Fruit fly (Drosophila melanogaster) whole organism: ENCODE measurements around the gene CG14974.

Experiments used
- CG8478 ChIP-seq: fragments of >200 bp; optimal IDR thresholded peaks from 2 replicates; lab custom pipeline; 2018; ENCODE audit warnings: inconsistent platforms
- Dll ChIP-seq: fragments of >200 bp; optimal IDR thresholded peaks from 2 replicates; lab custom pipeline; 2017
- EcR ChIP-seq, 2 experiments: fragments of >200 bp; optimal IDR thresholded peaks; 2 replicates each; lab custom pipeline; 2017; ENCODE audit warnings: missing biosample characterization in 2 of 2, missing genetic modification characterization in 2 of 2, missing genetic modification reagents in 2 of 2
- pan ChIP-seq: fragments of >200 bp; optimal IDR thresholded peaks from 2 replicates; lab custom pipeline; 2017
- psq ChIP-seq: fragments of >200 bp; optimal IDR thresholded peaks from 2 replicates; lab custom pipeline; 2017
- usp ChIP-seq: fragments of >200 bp; optimal IDR thresholded peaks from 2 replicates; lab custom pipeline; 2017; ENCODE audit warnings: missing biosample characterization, missing genetic modification characterization, mixed read lengths

Gene CG14974

DNA sequence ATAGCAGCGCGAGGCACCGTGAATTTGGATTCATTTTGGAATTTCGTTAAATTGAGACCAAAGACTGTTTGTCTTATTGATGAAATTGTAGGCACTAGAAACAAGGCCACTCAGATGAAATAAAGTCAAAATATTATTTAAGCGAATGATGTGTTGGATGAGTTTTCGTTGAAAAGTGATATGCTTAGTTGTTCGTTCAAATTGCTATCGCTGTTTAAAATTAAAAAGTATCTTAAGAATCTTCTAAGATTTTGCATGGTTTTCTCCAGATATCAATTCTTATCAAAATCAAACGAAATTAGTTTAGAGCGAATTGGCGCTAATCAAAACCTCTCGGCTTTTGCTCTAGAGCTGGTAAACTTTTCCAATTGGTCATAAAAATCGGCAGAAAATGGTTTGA, at the start of gene CG14974:
Gene CG14974, minus strand, starts transcription at position 101 of the 400 bp plus-strand sequence.
- TF ChIP-seq EcR (GFP tag; optimal IDR thresholded peaks at IDR 0.05; lab: Kevin White, UChicago) (no peak), usp (no peak), psq (lab: Kevin White, UChicago) (no peak), Dll (lab: Kevin White, UChicago) (no peak), pan (lab: Kevin White, UChicago) (no peak), CG8478 (no peak)

DNA sequence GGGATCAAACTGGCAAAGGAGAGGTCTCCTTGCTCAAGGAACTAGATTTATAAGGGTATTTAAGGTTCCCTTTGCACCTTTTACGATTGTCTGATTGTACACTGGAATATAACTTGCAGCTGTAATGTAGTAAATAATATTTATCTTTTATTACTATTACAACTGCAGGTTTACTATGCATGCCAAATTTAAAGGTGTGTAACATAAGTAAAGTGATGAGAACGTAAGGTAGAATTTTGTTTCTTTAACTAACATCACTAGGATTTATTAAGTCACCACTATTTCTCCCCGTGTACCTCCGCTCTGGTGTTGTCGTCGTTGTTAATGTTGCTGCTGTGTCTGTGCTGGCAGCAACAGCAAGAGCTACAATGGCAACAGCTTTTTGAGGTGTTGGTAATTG, 46.8 kb upstream of the CG14974 start:
- TF ChIP-seq psq (lab: Kevin White, UChicago) (no peak), usp (no peak), CG8478 (no peak)

DNA sequence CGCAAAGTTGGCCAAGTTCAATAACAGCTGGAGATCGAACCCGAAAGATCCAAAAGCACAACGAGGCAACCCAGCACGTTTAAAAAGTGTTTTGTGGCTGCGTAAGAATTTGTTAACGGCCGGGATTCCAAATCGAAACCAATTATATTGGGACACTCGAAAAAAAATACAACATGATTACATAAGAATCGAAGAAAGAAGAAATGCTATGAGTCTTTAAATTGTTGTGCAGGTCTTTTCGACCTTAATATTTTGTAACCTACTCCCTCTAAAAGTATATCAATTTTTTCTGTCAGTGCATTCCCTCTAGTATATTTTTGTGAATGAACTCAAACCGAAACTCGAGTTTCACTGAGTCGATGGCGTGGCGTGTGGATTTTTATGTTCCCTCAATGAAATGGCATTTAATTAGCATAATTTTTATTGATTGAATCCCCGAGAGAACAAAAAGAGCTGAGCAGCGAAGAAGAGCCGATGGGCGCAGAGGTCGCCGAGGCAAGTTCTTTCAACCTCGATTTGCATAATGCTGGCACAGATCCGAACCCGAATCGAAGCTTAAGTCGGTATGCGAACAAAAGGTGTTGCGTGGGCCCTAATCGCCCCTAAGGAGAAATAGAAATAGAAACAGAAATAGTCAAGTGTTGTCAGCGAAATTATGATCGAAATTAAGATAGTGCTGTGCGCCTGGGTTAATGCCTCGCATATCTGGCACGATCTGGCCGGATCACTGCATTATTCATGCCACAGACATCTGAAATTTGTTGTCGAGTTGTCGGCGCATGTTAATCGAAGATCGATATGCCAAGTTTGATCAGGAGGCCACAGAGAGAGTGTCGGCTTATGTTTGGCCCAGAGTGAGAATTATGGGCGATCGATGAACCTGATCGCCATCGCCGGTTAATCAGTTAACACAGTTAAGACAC, 44.7 kb upstream of the CG14974 start:
- TF ChIP-seq pan (lab: Kevin White, UChicago): no peak
- TF ChIP-seq EcR (GFP tag; optimal IDR thresholded peaks at IDR 0.05; lab: Kevin White, UChicago): no peak
- TF ChIP-seq usp: no peak
- no peak for TF ChIP-seq Dll (lab: Kevin White, UChicago)
- TF ChIP-seq CG8478: no peak

DNA sequence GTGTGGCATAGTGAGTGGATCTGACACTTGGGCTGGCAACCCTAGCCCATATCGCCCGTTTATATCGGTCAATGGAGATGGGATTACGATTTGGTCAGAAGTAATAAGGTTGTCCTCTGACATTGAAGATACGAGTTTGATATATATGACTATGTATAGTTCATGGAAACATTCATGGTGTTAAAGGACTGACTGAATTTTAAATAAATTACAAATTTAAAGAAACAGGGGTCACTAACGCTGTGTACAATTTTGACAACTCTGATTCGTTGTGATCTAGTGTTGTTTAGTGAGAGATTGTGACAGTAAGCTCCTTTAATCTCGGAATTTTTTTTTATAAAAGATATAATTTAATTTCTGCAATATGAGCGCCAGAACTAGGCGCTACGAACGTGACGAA, 37.9 kb upstream of the CG14974 start, which contains the start of gene CG43098:
Gene CG43098, plus strand, starts transcription at position 301 of the 400 bp plus-strand sequence.
- TF ChIP-seq EcR (GFP tag; optimal IDR thresholded peaks at IDR 0.05; lab: Kevin White, UChicago) (no peak), usp (no peak), pan (lab: Kevin White, UChicago) (no peak), psq (lab: Kevin White, UChicago) (no peak)

DNA sequence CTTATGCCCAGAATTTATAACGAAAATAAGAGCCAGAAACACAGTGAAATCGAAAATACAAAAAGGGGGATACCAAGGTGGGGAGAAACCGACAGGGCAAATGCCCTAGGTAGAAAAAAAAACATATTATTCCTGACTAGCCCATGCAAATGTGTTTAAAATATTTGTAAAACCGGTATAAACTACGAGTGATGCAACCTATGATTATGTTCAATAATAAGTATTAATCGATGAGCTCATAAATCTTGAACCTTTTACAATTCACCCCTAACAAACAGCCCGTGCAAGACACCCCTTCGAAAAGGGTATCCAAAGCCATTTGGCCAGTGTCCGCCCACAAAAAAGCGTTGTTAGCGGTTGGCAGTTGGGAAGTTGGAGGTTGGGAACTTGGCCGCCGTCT, 37.1 kb upstream of the CG14974 start:
- no peak for TF ChIP-seq psq (lab: Kevin White, UChicago)
- TF ChIP-seq CG8478: no peak
- TF ChIP-seq Dll (lab: Kevin White, UChicago): no peak
- TF ChIP-seq pan (lab: Kevin White, UChicago): no peak
- no peak for TF ChIP-seq EcR (GFP tag; optimal IDR thresholded peaks at IDR 0.05; lab: Kevin White, UChicago)

DNA sequence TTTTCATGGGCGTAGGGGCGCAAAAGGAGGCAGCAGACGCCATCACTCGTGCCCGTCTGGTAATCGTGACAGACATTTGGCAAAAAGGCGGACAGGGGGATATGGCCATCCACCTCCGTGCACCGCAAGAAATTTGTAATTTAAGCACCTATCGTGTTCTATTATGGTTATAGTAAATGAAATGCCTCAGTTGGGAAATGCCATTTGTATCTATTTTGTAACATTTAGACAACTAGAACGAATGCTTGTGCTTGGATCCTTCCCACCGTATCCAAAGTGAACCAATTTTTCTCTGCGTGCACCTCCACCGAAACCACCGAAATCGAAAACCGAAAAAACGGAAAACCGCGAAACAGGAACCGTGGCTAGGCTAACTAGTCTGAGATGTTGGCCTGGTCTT, 36.0 kb upstream of the CG14974 start:
- TF ChIP-seq Dll (lab: Kevin White, UChicago) (no peak), psq (lab: Kevin White, UChicago) (no peak)

DNA sequence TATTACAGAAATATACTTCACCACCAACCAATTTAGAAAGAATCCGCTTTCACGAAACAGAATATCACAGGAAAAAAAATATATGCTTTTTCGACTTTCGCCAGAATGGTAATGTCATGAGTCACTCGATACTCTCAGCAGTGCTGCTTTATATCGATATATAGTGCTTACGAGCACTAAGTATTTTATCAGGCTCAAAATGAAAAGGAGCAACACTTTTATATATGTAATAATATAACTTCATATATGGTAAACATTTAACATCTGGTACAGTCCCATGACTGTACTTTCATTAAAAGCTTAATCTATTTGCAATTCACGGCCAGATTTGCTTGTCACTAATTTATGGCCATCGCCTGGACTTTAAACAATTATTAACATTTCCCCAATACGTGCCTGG, 33.8 kb upstream of the CG14974 start, which contains the start of gene CG10862:
Gene CG10862, minus strand, starts transcription at position 101 of the 400 bp plus-strand sequence.
- no peak for TF ChIP-seq usp

DNA sequence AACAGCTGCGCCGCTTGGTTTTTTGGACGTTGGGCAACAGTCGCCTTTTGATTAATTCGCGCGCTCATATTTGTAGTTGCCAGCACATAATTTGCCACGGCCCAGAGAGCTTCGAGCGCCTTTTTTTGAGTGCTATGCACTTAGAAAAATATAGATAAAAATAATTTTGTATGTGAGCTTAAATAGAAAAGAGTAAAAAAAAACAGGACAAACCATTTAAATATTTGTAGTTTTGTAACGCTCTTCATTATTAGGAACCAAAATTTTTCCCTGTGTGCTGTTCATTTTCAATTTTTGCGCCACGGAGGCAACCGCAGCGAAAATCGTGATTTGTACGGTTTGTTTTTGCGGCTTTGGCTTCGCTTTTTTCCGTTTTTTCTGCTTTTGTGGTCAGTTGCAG, 28.7 kb upstream of the CG14974 start:
- TF ChIP-seq psq (lab: Kevin White, UChicago) (no peak), usp (no peak), CG8478 (no peak), EcR (GFP tag; optimal IDR thresholded peaks at IDR 0.05; lab: Kevin White, UChicago) (no peak)

DNA sequence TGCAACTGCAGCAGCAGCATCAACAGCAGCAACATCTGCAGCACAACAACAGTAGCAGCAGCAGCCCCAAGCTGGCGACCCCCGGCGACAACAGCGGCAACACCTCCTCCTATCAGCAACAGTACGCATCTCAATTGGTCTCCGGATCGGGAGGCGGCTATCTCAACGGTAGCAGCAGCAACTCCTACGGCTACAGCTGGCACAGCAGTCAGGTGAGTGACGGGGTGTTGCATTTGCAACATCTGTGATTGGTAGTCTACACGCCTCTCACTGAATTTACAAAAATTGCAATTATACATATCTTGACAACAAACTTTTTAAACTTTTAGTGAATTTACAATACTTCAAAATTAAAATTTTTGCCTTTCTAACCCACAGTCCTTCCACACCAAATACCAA, 25.5 kb upstream of the CG14974 start:
- TF ChIP-seq usp (no peak), psq (lab: Kevin White, UChicago) (no peak), Dll (lab: Kevin White, UChicago) (no peak), pan (lab: Kevin White, UChicago) (no peak), CG8478 (no peak), EcR (GFP tag; optimal IDR thresholded peaks at IDR 0.05; lab: Kevin White, UChicago) (no peak)

DNA sequence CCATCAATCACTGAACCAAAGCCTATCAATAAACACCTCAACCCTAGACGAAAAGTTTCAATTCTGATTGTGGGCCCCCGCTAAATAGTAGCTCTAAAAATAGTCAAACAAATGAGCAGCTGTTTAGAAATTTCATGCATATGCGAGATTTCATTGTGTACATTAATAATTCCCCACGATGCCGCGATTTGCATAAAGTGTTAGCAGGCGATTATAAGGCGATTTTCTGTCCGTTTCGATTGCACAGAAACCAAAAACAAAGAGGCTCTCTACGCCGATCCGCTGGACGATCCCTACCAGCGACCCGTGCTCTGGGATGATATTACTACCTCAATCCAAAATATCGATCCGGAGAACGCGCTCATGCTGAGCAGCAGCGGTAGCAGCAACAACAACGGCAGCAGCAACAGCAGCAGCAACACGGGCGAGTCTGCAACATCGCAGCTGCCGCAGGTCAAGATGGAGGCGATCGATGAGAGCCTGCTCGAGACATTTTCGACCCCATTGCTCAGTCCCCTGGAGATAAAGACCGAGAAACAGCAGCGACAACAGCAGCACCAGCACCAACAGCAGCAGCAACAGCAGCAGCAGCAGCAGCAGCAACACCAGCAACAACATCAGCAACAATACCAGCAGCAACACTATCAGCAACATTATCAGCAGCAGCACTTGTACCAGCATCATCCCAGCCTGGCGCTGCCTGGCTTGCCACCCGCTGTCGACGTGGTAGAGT, 25.0 kb upstream of the CG14974 start:
- TF ChIP-seq pan (lab: Kevin White, UChicago): no peak
- TF ChIP-seq CG8478: no peak
- no peak for TF ChIP-seq Dll (lab: Kevin White, UChicago)
- no peak for TF ChIP-seq usp
- TF ChIP-seq EcR (GFP tag; optimal IDR thresholded peaks at IDR 0.05; lab: Kevin White, UChicago): no peak
- no peak for TF ChIP-seq psq (lab: Kevin White, UChicago)

DNA sequence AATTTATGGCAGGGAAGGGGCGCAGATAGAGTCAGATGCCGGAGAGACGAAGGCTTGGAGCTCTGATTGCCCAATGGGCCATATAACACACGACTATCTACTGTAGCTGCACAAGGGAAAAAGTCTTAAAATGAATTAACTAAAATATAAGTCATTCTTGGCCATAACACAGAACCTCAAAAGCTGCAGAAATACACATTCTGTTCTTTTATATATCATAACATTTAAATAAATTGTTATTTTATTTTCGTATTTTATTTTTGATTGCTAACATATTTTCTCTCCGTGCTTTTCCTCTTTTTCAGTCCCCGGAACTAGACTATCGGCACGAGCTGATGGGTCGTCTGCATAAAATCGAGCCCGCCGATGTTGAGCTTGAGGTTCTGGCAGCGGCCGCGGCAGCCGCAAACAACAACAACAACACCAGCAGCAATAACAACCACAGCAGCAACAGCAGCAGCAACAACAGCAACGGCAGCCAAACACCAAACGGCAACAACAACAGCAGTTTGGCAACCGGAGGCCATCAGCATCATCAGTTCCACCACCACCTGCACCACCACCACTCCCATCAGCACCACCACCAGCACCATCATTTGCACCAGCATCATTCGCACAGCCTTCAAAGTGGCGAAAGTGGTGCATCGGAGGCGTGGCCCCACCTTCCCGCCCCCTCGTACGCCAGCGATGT, 23.6 kb upstream of the CG14974 start:
- TF ChIP-seq pan (lab: Kevin White, UChicago) (no peak), EcR (GFP tag; optimal IDR thresholded peaks at IDR 0.05; lab: Kevin White, UChicago) (no peak), psq (lab: Kevin White, UChicago) (no peak), CG8478 (no peak), Dll (lab: Kevin White, UChicago) (no peak), usp (no peak)

DNA sequence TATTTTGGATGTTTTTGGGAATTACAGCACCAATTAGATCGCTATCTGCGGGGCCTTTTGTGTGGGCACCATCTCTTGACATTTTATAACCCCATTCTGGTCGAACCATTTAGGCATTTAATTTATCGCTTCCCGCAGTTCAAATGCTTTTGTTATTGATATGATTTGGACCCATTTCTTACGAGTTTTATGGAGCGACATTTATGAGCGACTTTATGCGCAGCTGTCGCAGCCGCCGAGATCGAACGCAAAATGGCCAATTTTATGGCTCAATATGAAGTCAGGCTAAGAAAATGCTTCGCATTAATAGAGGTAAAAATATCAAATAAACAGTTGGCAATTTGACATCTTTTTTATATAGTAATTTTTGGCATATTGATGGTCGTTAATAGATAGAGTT, 20.1 kb upstream of the CG14974 start:
- TF ChIP-seq EcR (GFP tag; optimal IDR thresholded peaks at IDR 0.05; lab: Kevin White, UChicago) (no peak), usp (no peak), psq (lab: Kevin White, UChicago) (no peak), CG8478 (no peak)
